Fruit fly (Drosophila melanogaster) Kc167 (cell line): ENCODE data around the gene NdufV3.

ENCODE experiments used
- Myc ChIP-seq: fragments of >200 bp; optimal IDR thresholded peaks from 2 replicates; lab custom pipeline; 2017; ENCODE audit warnings: missing external identifiers
- h ChIP-seq: fragments of >200 bp; optimal IDR thresholded peaks from 3 replicates; lab custom pipeline; 2018; ENCODE audit warnings: missing external identifiers
- insv ChIP-seq: fragments of >200 bp; optimal IDR thresholded peaks from 3 replicates; lab custom pipeline; 2018; ENCODE audit warnings: missing external identifiers

- TF ChIP-seq Myc (no peak), h (lab: Kevin White, UChicago) (no peak), insv (lab: Kevin White, UChicago) (no peak)
These were observed 918 bp downstream of the NdufV3 start, which contains the start of gene CG1737 for dm6 chrX:11350505-11351327.
